Worm (Caenorhabditis elegans) whole organism, L2 larva: Measurements from ENCODE around the gene imph-1.
A peak's percentile ranks its signal among the peaks of the same experiment; 100 is the strongest.

Source experiments
- C34F6.9 ChIP-seq: fragments of 150-350 bp; optimal IDR thresholded peaks from 2 replicates; lab custom pipeline; 2014; ENCODE audit warnings: missing biosample characterization, missing genetic modification characterization
- F13H6.1 ChIP-seq: sonication (generic microtip); optimal IDR thresholded peaks from 2 replicates; lab custom pipeline; 2016; ENCODE audit warnings: missing genetic modification characterization, missing compliant biosample characterization
- R02D3.7 ChIP-seq: fragments of 150-350 bp; optimal IDR thresholded peaks from 2 replicates; lab custom pipeline; 2014; ENCODE audit warnings: missing biosample characterization, missing genetic modification characterization
- Y55F3AM.14 ChIP-seq: fragments of 200-800 bp; sonication (Bioruptor generic); optimal IDR thresholded peaks from 2 replicates; lab custom pipeline; 2018; ENCODE audit warnings: mild to moderate bottlenecking, missing genetic modification characterization, missing compliant biosample characterization
- ZK546.5 ChIP-seq: sonication (generic microtip); optimal IDR thresholded peaks from 2 replicates; lab custom pipeline; 2017; ENCODE audit warnings: missing biosample characterization, missing genetic modification characterization
- alr-1 ChIP-seq: fragments of 150-350 bp; optimal IDR thresholded peaks from 2 replicates; lab custom pipeline; 2014; ENCODE audit warnings: missing biosample characterization, missing genetic modification characterization
- ama-1 ChIP-seq: fragments of 150-350 bp; optimal IDR thresholded peaks from 2 replicates; lab custom pipeline; 2018; ENCODE audit warnings: inconsistent platforms
- blmp-1 ChIP-seq: sonication (generic microtip); optimal IDR thresholded peaks from 2 replicates; lab custom pipeline; 2017; ENCODE audit warnings: missing genetic modification characterization, mild to moderate bottlenecking, missing compliant biosample characterization, antibody characterized with exemption, moderate library complexity; ENCODE audit not compliant: insufficient read depth
- ceh-16 ChIP-seq: fragments of 150-350 bp; optimal IDR thresholded peaks from 2 replicates; lab custom pipeline; 2014; ENCODE audit warnings: missing biosample characterization, missing genetic modification characterization
- ceh-82 ChIP-seq: fragments of 150-350 bp; optimal IDR thresholded peaks from 2 replicates; lab custom pipeline; 2014; ENCODE audit warnings: missing biosample characterization, missing genetic modification characterization
- crh-2 ChIP-seq: sonication (generic microtip); optimal IDR thresholded peaks from 2 replicates; lab custom pipeline; 2017; ENCODE audit warnings: missing biosample characterization, missing genetic modification characterization
- egl-27 ChIP-seq: sonication (generic microtip); optimal IDR thresholded peaks from 3 replicates; lab custom pipeline; 2017; ENCODE audit warnings: missing biosample characterization, missing genetic modification reagents, missing genetic modification characterization
- elt-1 ChIP-seq: fragments of 150-350 bp; optimal IDR thresholded peaks from 2 replicates; lab custom pipeline; 2014; ENCODE audit warnings: missing biosample characterization, missing genetic modification characterization
- elt-3 ChIP-seq: sonication (generic microtip); optimal IDR thresholded peaks from 2 replicates; lab custom pipeline; 2017; ENCODE audit warnings: missing biosample characterization, missing genetic modification characterization
- fos-1 ChIP-seq: fragments of 150-350 bp; optimal IDR thresholded peaks from 2 replicates; lab custom pipeline; 2014; ENCODE audit warnings: missing biosample characterization, missing genetic modification characterization
- gmeb-1 ChIP-seq: fragments of 150-350 bp; optimal IDR thresholded peaks from 2 replicates; lab custom pipeline; 2014; ENCODE audit warnings: missing biosample characterization, missing genetic modification characterization
- lin-11 ChIP-seq: fragments of 150-350 bp; sonication (generic microtip); optimal IDR thresholded peaks from 2 replicates; lab custom pipeline; 2014; ENCODE audit warnings: missing biosample characterization, missing genetic modification characterization, inconsistent platforms, mixed read lengths
- lin-13 ChIP-seq: fragments of 150-350 bp; optimal IDR thresholded peaks from 2 replicates; lab custom pipeline; 2014; ENCODE audit warnings: missing biosample characterization, missing genetic modification reagents, missing genetic modification characterization
- lin-39 ChIP-seq: fragments of 150-350 bp; optimal IDR thresholded peaks from 2 replicates; lab custom pipeline; 2014; ENCODE audit warnings: missing biosample characterization, missing genetic modification reagents, missing genetic modification characterization
- lsy-2 ChIP-seq, 2 experiments: fragments of 150-350 bp in 1 of 2; sonication (generic microtip) in 1 of 2; optimal IDR thresholded peaks; 2 replicates each; lab custom pipeline; 2014 to 2017; ENCODE audit warnings: missing biosample characterization in 2 of 2, missing genetic modification characterization in 2 of 2
- mbf-1 ChIP-seq: sonication (generic microtip); optimal IDR thresholded peaks from 2 replicates; lab custom pipeline; 2017; ENCODE audit warnings: missing biosample characterization, missing genetic modification characterization
- mdl-1 ChIP-seq, 2 experiments: fragments of 150-350 bp in 1 of 2; sonication (generic microtip) in 1 of 2; optimal IDR thresholded peaks; 2 replicates each; lab custom pipeline; 2017; ENCODE audit warnings: missing biosample characterization in 2 of 2, missing genetic modification characterization in 2 of 2
- nhr-10 ChIP-seq: sonication (generic microtip); optimal IDR thresholded peaks from 2 replicates; lab custom pipeline; 2017; ENCODE audit warnings: missing biosample characterization, missing genetic modification characterization
- nhr-11 ChIP-seq: fragments of 150-350 bp; optimal IDR thresholded peaks from 2 replicates; lab custom pipeline; 2014; ENCODE audit warnings: missing biosample characterization, missing genetic modification characterization
- nhr-129 ChIP-seq: fragments of 150-350 bp; optimal IDR thresholded peaks from 2 replicates; lab custom pipeline; 2014; ENCODE audit warnings: missing biosample characterization, missing genetic modification characterization
- nhr-21 ChIP-seq: fragments of 150-350 bp; optimal IDR thresholded peaks from 2 replicates; lab custom pipeline; 2014; ENCODE audit warnings: missing biosample characterization, missing genetic modification characterization
- nhr-23 ChIP-seq: fragments of 150-350 bp; optimal IDR thresholded peaks from 2 replicates; lab custom pipeline; 2014; ENCODE audit warnings: missing biosample characterization, missing genetic modification reagents, missing genetic modification characterization
- nhr-237 ChIP-seq: fragments of 150-350 bp; optimal IDR thresholded peaks from 2 replicates; lab custom pipeline; 2014; ENCODE audit warnings: missing biosample characterization, missing genetic modification characterization
- nhr-25 ChIP-seq: fragments of 150-350 bp; sonication (generic microtip); optimal IDR thresholded peaks from 3 replicates; lab custom pipeline; 2014; ENCODE audit warnings: missing biosample characterization, missing genetic modification characterization
- nhr-6 ChIP-seq: fragments of 150-350 bp; optimal IDR thresholded peaks from 2 replicates; lab custom pipeline; 2014; ENCODE audit warnings: missing biosample characterization, missing genetic modification characterization
- nhr-77 ChIP-seq: fragments of 150-350 bp; optimal IDR thresholded peaks from 2 replicates; lab custom pipeline; 2014; ENCODE audit warnings: missing biosample characterization, missing genetic modification characterization
- peb-1 ChIP-seq: fragments of 150-350 bp; optimal IDR thresholded peaks from 2 replicates; lab custom pipeline; 2014; ENCODE audit warnings: missing biosample characterization, missing genetic modification characterization
- sem-4 ChIP-seq: fragments of 150-350 bp; optimal IDR thresholded peaks from 2 replicates; lab custom pipeline; 2014; ENCODE audit warnings: missing biosample characterization, missing genetic modification reagents, missing genetic modification characterization
- sma-3 ChIP-seq: sonication (generic microtip); optimal IDR thresholded peaks from 2 replicates; lab custom pipeline; 2016; ENCODE audit warnings: missing genetic modification reagents, missing genetic modification characterization, missing compliant biosample characterization
- sma-9 ChIP-seq, 2 experiments: fragments of 150-350 bp in 1 of 2; sonication (generic microtip) in 1 of 2; optimal IDR thresholded peaks; 2 replicates each; lab custom pipeline; 2014 to 2016; ENCODE audit warnings: missing genetic modification characterization in 2 of 2, mild to moderate bottlenecking in 1 of 2, missing biosample characterization in 1 of 2, missing compliant biosample characterization in 1 of 2, missing genetic modification reagents in 1 of 2, moderate library complexity in 1 of 2
- snpc-4 ChIP-seq: fragments of 150-350 bp; optimal IDR thresholded peaks from 2 replicates; lab custom pipeline; 2014; ENCODE audit warnings: missing biosample characterization, missing genetic modification characterization
- unc-62 ChIP-seq: fragments of 150-350 bp; optimal IDR thresholded peaks from 2 replicates; lab custom pipeline; 2014; ENCODE audit warnings: missing biosample characterization, missing genetic modification reagents, missing genetic modification characterization
- zag-1 ChIP-seq: fragments of 150-350 bp; optimal IDR thresholded peaks from 2 replicates; lab custom pipeline; 2014; ENCODE audit warnings: missing biosample characterization, missing genetic modification characterization
- ztf-11 ChIP-seq: sonication (generic microtip); optimal IDR thresholded peaks from 2 replicates; lab custom pipeline; 2017; ENCODE audit warnings: missing biosample characterization, missing genetic modification characterization
- ztf-4 ChIP-seq: fragments of 150-350 bp; optimal IDR thresholded peaks from 2 replicates; lab custom pipeline; 2014; ENCODE audit warnings: missing biosample characterization, missing genetic modification characterization

The imph-1 gene

ce11 chrIII:4587177-4587576, 33.8 kb downstream of the imph-1 start, which contains the start of the genes F35G12.7 and smc-4 (continued):
- TF ChIP-seq Y55F3AM.14 (GFP tag; lab: Kevin White, UChicago) (no peak), elt-1 (tag; lab: Kevin White, UChicago) (no peak), nhr-129 (peak; percentile 69), ama-1 (lab: Kevin White, UChicago) (no peak), crh-2 (peak; percentile 37), ceh-16 (tag; lab: Kevin White, UChicago) (no peak), nhr-11 (no peak)

- TF ChIP-seq ZK546.5 (tag; lab: Kevin White, UChicago) (no peak), ceh-82 (tag; lab: Kevin White, UChicago) (no peak), ama-1 (lab: Kevin White, UChicago) (no peak), zag-1 (tag; lab: Kevin White, UChicago) (no peak), nhr-237 (tag; lab: Kevin White, UChicago) (no peak), egl-27 (tag; lab: Kevin White, UChicago) (no peak)
Observed at ce11 chrIII:4593098-4593697, 39.8 kb downstream of the imph-1 start, which contains the start of gene erh-2. Gene erh-2, plus strand, starts transcription at chrIII:4593231.

- no peak for TF ChIP-seq ztf-4 (tag; lab: Kevin White, UChicago)
- TF ChIP-seq alr-1 = no peak
- no peak for TF ChIP-seq lsy-2 (tag; optimal IDR thresholded peaks at IDR 0.05; lab: Kevin White, UChicago)
- no peak for TF ChIP-seq ztf-11 (tag; lab: Kevin White, UChicago)
- TF ChIP-seq crh-2 = no peak
- TF ChIP-seq nhr-21 (tag; lab: Kevin White, UChicago) = no peak
- TF ChIP-seq sma-9 (GFP tag; optimal IDR thresholded peaks at IDR 0.05; lab: Kevin White, UChicago) = no peak
- no peak for TF ChIP-seq sma-9 (tag; optimal IDR thresholded peaks at IDR 0.05; lab: Kevin White, UChicago)
- TF ChIP-seq mbf-1 (tag; lab: Kevin White, UChicago) = no peak
- no peak for TF ChIP-seq unc-62 (GFP tag; lab: Kevin White, UChicago)
- no peak for TF ChIP-seq C34F6.9 (tag; lab: Kevin White, UChicago)
Observed at ce11 chrIII:4594324-4594723, 40.9 kb downstream of the imph-1 start, which contains the start of gene apc-11. Gene apc-11, minus strand, starts transcription at chrIII:4594424.

ce11 chrIII:4594762-4595523, 41.5 kb downstream of the imph-1 start:
- TF ChIP-seq lin-39 (tag; lab: Kevin White, UChicago) (no peak), elt-1 (tag; lab: Kevin White, UChicago) (no peak), lin-13 (GFP tag; lab: Kevin White, UChicago) (no peak), sem-4 (no peak), ceh-16 (tag; lab: Kevin White, UChicago) (no peak), snpc-4 (tag; lab: Kevin White, UChicago) (no peak), nhr-21 (tag; lab: Kevin White, UChicago) (no peak), F13H6.1 (tag; lab: Kevin White, UChicago) (no peak), nhr-237 (tag; lab: Kevin White, UChicago) (no peak), elt-3 (tag; lab: Kevin White, UChicago) (no peak), sma-3 (GFP tag; lab: Kevin White, UChicago) (no peak)
- TF ChIP-seq, all 48 proteins: peak for 0

- TF ChIP-seq mdl-1 (tag; optimal IDR thresholded peaks at IDR 0.05; lab: Kevin White, UChicago) (no peak), nhr-23 (tag; lab: Kevin White, UChicago) (no peak), lin-39 (tag; lab: Kevin White, UChicago) (no peak), mbf-1 (tag; lab: Kevin White, UChicago) (no peak), ZK546.5 (tag; lab: Kevin White, UChicago) (no peak), ama-1 (lab: Kevin White, UChicago) (no peak), gmeb-1 (tag; lab: Kevin White, UChicago) (no peak), nhr-77 (tag; lab: Kevin White, UChicago) (no peak), blmp-1 (tag; lab: Kevin White, UChicago) (no peak), peb-1 (tag; lab: Kevin White, UChicago) (no peak), fos-1 (tag; lab: Kevin White, UChicago) (no peak), nhr-10 (no peak), nhr-6 (tag; lab: Kevin White, UChicago) (no peak), nhr-25 (tag; lab: Kevin White, UChicago) (no peak), R02D3.7 (tag; lab: Kevin White, UChicago) (no peak), lsy-2 (tag; optimal IDR thresholded peaks at IDR 0.05; lab: Kevin White, UChicago) (no peak), lin-11 (no peak), zag-1 (tag; lab: Kevin White, UChicago) (no peak)
Observed at ce11 chrIII:4595771-4596227, 42.4 kb downstream of the imph-1 start, which contains the start of gene asb-1. Gene asb-1, minus strand, starts transcription at chrIII:4595821.
